Worm (Caenorhabditis elegans): ENCODE results near the gene sri-18.

DNA sequence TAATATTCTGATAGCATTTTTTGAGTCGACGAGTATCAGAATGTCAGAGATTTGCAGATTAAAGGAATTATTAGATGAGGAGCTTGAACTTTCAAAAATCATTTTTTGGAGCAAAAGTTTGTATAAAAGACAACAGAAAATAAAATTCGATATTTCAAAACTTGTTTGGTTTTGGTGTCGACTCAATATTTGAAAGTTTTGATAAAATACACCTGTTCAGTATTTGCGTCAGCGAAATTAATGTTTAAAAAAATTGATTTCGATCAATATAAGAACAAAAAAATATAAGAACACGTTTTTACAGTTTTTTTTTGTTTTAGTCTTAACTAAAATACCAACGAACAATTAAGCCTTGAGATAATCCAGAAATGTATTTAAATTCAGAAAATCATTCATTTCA, 39.8 kb downstream of the sri-18 start, which contains the start of gene C12D8.13:
- TF ChIP-seq hnd-1 (tag; optimal IDR thresholded peaks at IDR 0.05) (no peak), tbx-37 (GFP tag; conservative IDR thresholded peaks at IDR 0.05) (no peak), flt-1 (GFP tag; IDR thresholded peaks at IDR 0.05) (no peak), tra-4 (tag; optimal IDR thresholded peaks at IDR 0.05) (no peak)

Data from whole organism, early embryonic.